Worm (Caenorhabditis elegans) whole organism, L4 larva: ENCODE data around the gene ins-35.

Experiments
- D1046.2 ChIP-seq: fragments of 200-800 bp; sonication (Bioruptor generic); IDR thresholded peaks from 2 replicates; pipeline ENCODE4 v1.3.6; 2022; ENCODE audit warnings: missing genetic modification characterization, missing compliant biosample characterization
- F26F4.8 ChIP-seq: fragments of 200-800 bp; sonication (Bioruptor generic); conservative IDR thresholded peaks from 2 replicates; pipeline ENCODE4 v1.3.6; 2022; ENCODE audit warnings: missing genetic modification characterization, missing compliant biosample characterization
- cey-2 ChIP-seq: sonication (generic microtip); optimal IDR thresholded peaks from 3 replicates; lab custom pipeline; 2017; ENCODE audit warnings: missing genetic modification characterization, mild to moderate bottlenecking, missing compliant biosample characterization, antibody characterized with exemption, borderline replicate concordance; ENCODE audit not compliant: insufficient read depth
- hlh-30 ChIP-seq: sonication (generic microtip); optimal IDR thresholded peaks from 2 replicates; lab custom pipeline; 2017; ENCODE audit warnings: antibody characterized with exemption, mild to moderate bottlenecking, missing genetic modification characterization, missing compliant biosample characterization; ENCODE audit not compliant: insufficient read depth
- lin-13 ChIP-seq: fragments of 150-350 bp; optimal IDR thresholded peaks from 2 replicates; lab custom pipeline; 2014; ENCODE audit warnings: missing biosample characterization, missing genetic modification reagents, missing genetic modification characterization

ce11 chrV:20402842-20403241 lies 27.5 kb downstream of the ins-35 start:
- TF ChIP-seq F26F4.8 (GFP tag; lab: Robert Waterston, UW): no peak
- no peak for TF ChIP-seq D1046.2 (GFP tag; lab: Robert Waterston, UW)
- TF ChIP-seq lin-13 (GFP tag; lab: Kevin White, UChicago): no peak
- no peak for TF ChIP-seq cey-2 (tag; lab: Kevin White, UChicago)
- no peak for TF ChIP-seq hlh-30 (tag; lab: Kevin White, UChicago)
